Fruit fly (Drosophila melanogaster) whole organism, pupa: ENCODE data around the gene CG43645.

Source experiments
- CG10348 ChIP-seq: fragments of 200-800 bp; sonication (Bioruptor generic); IDR thresholded peaks from 2 replicates; pipeline ENCODE4 v1.3.6; 2022; ENCODE audit warnings: missing biosample characterization, missing genetic modification characterization
- CG12605 ChIP-seq: fragments of 200-800 bp; sonication (Bioruptor generic); IDR thresholded peaks from 2 replicates; pipeline ENCODE4 v1.3.6; 2022; ENCODE audit warnings: missing biosample characterization, missing genetic modification characterization
- CG14655 ChIP-seq: fragments of 200-800 bp; sonication (Bioruptor generic); optimal IDR thresholded peaks from 3 replicates; lab custom pipeline; 2017; ENCODE audit warnings: mild to moderate bottlenecking, missing biosample characterization, missing genetic modification reagents, missing genetic modification characterization
- CG15710 ChIP-seq: fragments of 200-800 bp; sonication (Bioruptor generic); optimal IDR thresholded peaks from 2 replicates; lab custom pipeline; 2018; ENCODE audit warnings: missing biosample characterization, mild to moderate bottlenecking, missing genetic modification characterization, moderate library complexity
- CG8159 ChIP-seq: fragments of 200-800 bp; sonication (Bioruptor generic); optimal IDR thresholded peaks from 3 replicates; lab custom pipeline; 2018; ENCODE audit warnings: missing biosample characterization, mild to moderate bottlenecking, missing genetic modification characterization, moderate library complexity
- CG9948 ChIP-seq: fragments of 200-800 bp; sonication (Bioruptor generic); optimal IDR thresholded peaks from 2 replicates; lab custom pipeline; 2018; ENCODE audit warnings: missing biosample characterization, mild to moderate bottlenecking, missing genetic modification characterization, moderate library complexity
- D1 ChIP-seq: fragments of 200-800 bp; sonication (Bioruptor generic); optimal IDR thresholded peaks from 2 replicates; lab custom pipeline; 2018; ENCODE audit warnings: missing biosample characterization, mild to moderate bottlenecking, missing genetic modification characterization, moderate library complexity
- Pif1A ChIP-seq: fragments of 200-800 bp; sonication (Bioruptor generic); optimal IDR thresholded peaks from 3 replicates; lab custom pipeline; 2016; ENCODE audit warnings: missing biosample characterization, missing genetic modification characterization
- fd96Ca ChIP-seq: fragments of 200-800 bp; sonication (Bioruptor generic); IDR thresholded peaks from 3 replicates; pipeline ENCODE4 v1.3.6; 2022; ENCODE audit warnings: missing biosample characterization, missing genetic modification characterization
- gl ChIP-seq: fragments of 200-800 bp; sonication (Bioruptor generic); optimal IDR thresholded peaks from 2 replicates; lab custom pipeline; 2018; ENCODE audit warnings: missing biosample characterization, mild to moderate bottlenecking, missing genetic modification characterization

DNA sequence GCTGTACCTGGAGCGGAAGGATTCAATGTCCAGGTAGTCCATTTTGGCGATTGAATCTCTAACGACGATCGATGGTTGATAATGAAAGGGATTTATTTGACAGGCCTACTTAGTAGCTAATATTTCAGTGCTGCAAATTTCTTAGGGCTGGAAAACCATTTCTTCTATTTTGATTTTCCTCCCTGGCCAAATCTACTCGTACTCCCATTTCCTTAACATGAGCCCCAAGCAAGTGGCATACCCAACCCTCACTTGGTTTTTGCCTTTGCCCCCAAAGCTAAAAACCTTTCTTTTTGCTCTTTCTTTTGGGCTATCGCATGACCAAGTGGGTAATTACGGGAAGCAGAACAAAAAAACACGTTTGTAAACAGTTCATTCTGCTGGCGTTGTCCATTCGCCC is 13.2 kb downstream of the CG43645 start, which contains the start of gene CG15142:
- no peak for TF ChIP-seq gl
- no peak for TF ChIP-seq fd96Ca (GFP tag; lab: Robert Waterston, UW)
- TF ChIP-seq Pif1A (GFP tag; lab: Kevin White, UChicago): no peak
- no peak for TF ChIP-seq CG12605 (GFP tag; lab: Robert Waterston, UW)
- TF ChIP-seq D1: no peak
- TF ChIP-seq CG14655 (GFP tag; lab: Kevin White, UChicago): no peak
- TF ChIP-seq CG8159: no peak
- no peak for TF ChIP-seq CG9948 (tag; lab: Kevin White, UChicago)
- no peak for TF ChIP-seq CG15710 (tag; lab: Kevin White, UChicago)
- no peak for TF ChIP-seq CG10348 (GFP tag; lab: Robert Waterston, UW)
